Worm (Caenorhabditis elegans): ENCODE results near the gene wah-1.

- TF ChIP-seq nhr-232 (tag; optimal IDR thresholded peaks at IDR 0.05) (no peak), pha-4 (tag; optimal IDR thresholded peaks at IDR 0.05) (no peak), nhr-11 (tag; optimal IDR thresholded peaks at IDR 0.05) (no peak), dmd-4 (tag; optimal IDR thresholded peaks at IDR 0.05; ENCODE audit: borderline replicate concordance) (no peak), tbx-2 (tag; optimal IDR thresholded peaks at IDR 0.05) (no peak), unc-55 (GFP tag; optimal IDR thresholded peaks at IDR 0.05) (no peak), ref-2 (tag; optimal IDR thresholded peaks at IDR 0.05) (no peak), syd-9 (tag; optimal IDR thresholded peaks at IDR 0.05) (no peak), ceh-9 (tag; optimal IDR thresholded peaks at IDR 0.05) (no peak), fax-1 (tag; optimal IDR thresholded peaks at IDR 0.05) (no peak), madf-2 (tag; optimal IDR thresholded peaks at IDR 0.05) (no peak), ama-1 (optimal IDR thresholded peaks at IDR 0.05) (no peak), ceh-48 (tag; optimal IDR thresholded peaks at IDR 0.05) (no peak), fkh-10 (GFP tag; optimal IDR thresholded peaks at IDR 0.05) (no peak)
Observed at ce11 chrIII:12037217-12037616, 47.2 kb downstream of the wah-1 start.

Measured in whole organism, late embryonic.